Worm (Caenorhabditis elegans) whole organism, young adult: ENCODE measurements around the gene cblc-1.
A peak's percentile ranks its signal among the peaks of the same experiment; 100 is the strongest.

ENCODE experiments used
- B0019.2 ChIP-seq: fragments of 200-800 bp; sonication (Bioruptor generic); conservative IDR thresholded peaks from 2 replicates; pipeline ENCODE4 v1.3.6; 2022; ENCODE audit warnings: missing genetic modification reagents, missing genetic modification characterization, missing compliant biosample characterization
- C06A6.2 ChIP-seq: fragments of 200-800 bp; sonication (Bioruptor generic); conservative IDR thresholded peaks from 2 replicates; pipeline ENCODE4 v1.3.6; 2022; ENCODE audit warnings: missing genetic modification characterization, missing compliant biosample characterization
- C17E4.6 ChIP-seq: fragments of 200-800 bp; sonication (Bioruptor generic); IDR thresholded peaks from 2 replicates; pipeline ENCODE4 v1.3.6; 2022; ENCODE audit warnings: missing genetic modification reagents, missing genetic modification characterization, missing compliant biosample characterization
- F10E7.11 ChIP-seq: sonication (generic microtip); optimal IDR thresholded peaks from 2 replicates; lab custom pipeline; 2017; ENCODE audit warnings: mild to moderate bottlenecking, missing genetic modification characterization, moderate library complexity, missing compliant biosample characterization
- F23B12.7 ChIP-seq: sonication (generic microtip); optimal IDR thresholded peaks from 2 replicates; lab custom pipeline; 2017; ENCODE audit warnings: missing genetic modification characterization, mild to moderate bottlenecking, missing compliant biosample characterization, antibody characterized with exemption, moderate library complexity; ENCODE audit not compliant: insufficient read depth
- F37B4.10 ChIP-seq: fragments of 200-800 bp; sonication (Bioruptor generic); IDR thresholded peaks from 2 replicates; pipeline ENCODE4 v1.3.6; 2022; ENCODE audit warnings: missing genetic modification characterization, missing compliant biosample characterization
- F57A8.1 ChIP-seq: fragments of 200-800 bp; sonication (Bioruptor generic); optimal IDR thresholded peaks from 2 replicates; lab custom pipeline; 2018; ENCODE audit warnings: mild to moderate bottlenecking, missing genetic modification characterization, moderate library complexity, missing compliant biosample characterization
- T07F8.4 ChIP-seq: sonication (generic microtip); optimal IDR thresholded peaks from 2 replicates; lab custom pipeline; 2016; ENCODE audit warnings: mild to moderate bottlenecking, missing genetic modification characterization, moderate library complexity, missing compliant biosample characterization
- aptf-3 ChIP-seq: fragments of 200-800 bp; sonication (Bioruptor generic); IDR thresholded peaks from 2 replicates; pipeline ENCODE4 v1.3.6; 2022; ENCODE audit warnings: missing genetic modification characterization, missing compliant biosample characterization
- bed-1 ChIP-seq: fragments of 200-800 bp; sonication (Bioruptor generic); IDR thresholded peaks from 2 replicates; pipeline ENCODE4 v1.3.6; 2022; ENCODE audit warnings: missing genetic modification reagents, missing genetic modification characterization, missing compliant biosample characterization
- bed-2 ChIP-seq: fragments of 200-800 bp; sonication (Bioruptor generic); IDR thresholded peaks from 2 replicates; pipeline ENCODE4 v1.3.6; 2022; ENCODE audit warnings: missing genetic modification reagents, missing genetic modification characterization, missing compliant biosample characterization
- ccch-3 ChIP-seq: fragments of 200-800 bp; sonication (Bioruptor generic); optimal IDR thresholded peaks from 2 replicates; lab custom pipeline; 2018; ENCODE audit warnings: mild to moderate bottlenecking, missing genetic modification characterization, missing compliant biosample characterization
- cebp-1 ChIP-seq, 2 experiments: fragments of 200-800 bp in 1 of 2; sonication (Bioruptor generic) in 1 of 2; sonication (generic microtip) in 1 of 2; IDR thresholded peaks in 1 of 2; optimal IDR thresholded peaks in 1 of 2; 2 replicates each; pipeline versions ENCODE4 v1.3.6 to Lab custom; 2017 to 2022; ENCODE audit warnings: missing compliant biosample characterization in 2 of 2, missing genetic modification characterization in 2 of 2, mild to moderate bottlenecking in 1 of 2, missing genetic modification reagents in 1 of 2, moderate library complexity in 1 of 2
- cebp-2 ChIP-seq: fragments of 200-800 bp; sonication (Bioruptor generic); IDR thresholded peaks from 2 replicates; pipeline ENCODE4 v1.3.6; 2022; ENCODE audit warnings: missing genetic modification characterization, missing compliant biosample characterization
- ceh-100 ChIP-seq: fragments of 200-800 bp; sonication (Bioruptor generic); IDR thresholded peaks from 2 replicates; pipeline ENCODE4 v1.3.6; 2022; ENCODE audit warnings: missing genetic modification reagents, missing genetic modification characterization, missing compliant biosample characterization
- ceh-40 ChIP-seq: fragments of 200-800 bp; sonication (Bioruptor generic); IDR thresholded peaks from 2 replicates; pipeline ENCODE4 v1.3.6; 2022; ENCODE audit warnings: missing genetic modification characterization, missing compliant biosample characterization
- efl-1 ChIP-seq: fragments of 150-350 bp; optimal IDR thresholded peaks from 2 replicates; lab custom pipeline; 2014; ENCODE audit warnings: missing biosample characterization, missing genetic modification reagents, missing genetic modification characterization
- egrh-3 ChIP-seq: fragments of 200-800 bp; sonication (Bioruptor generic); IDR thresholded peaks from 2 replicates; pipeline ENCODE4 v1.3.6; 2022; ENCODE audit warnings: missing genetic modification reagents, missing genetic modification characterization, missing compliant biosample characterization
- ekl-4 ChIP-seq: fragments of 200-800 bp; sonication (Bioruptor generic); IDR thresholded peaks from 2 replicates; pipeline ENCODE4 v1.3.6; 2022; ENCODE audit warnings: missing genetic modification reagents, missing genetic modification characterization, missing compliant biosample characterization
- fkh-3 ChIP-seq: sonication (generic microtip); optimal IDR thresholded peaks from 2 replicates; lab custom pipeline; 2016; ENCODE audit warnings: mild to moderate bottlenecking, missing genetic modification characterization, missing compliant biosample characterization
- gei-17 ChIP-seq: fragments of 200-800 bp; sonication (Bioruptor generic); optimal IDR thresholded peaks from 2 replicates; lab custom pipeline; 2018; ENCODE audit warnings: mild to moderate bottlenecking, missing genetic modification characterization, missing compliant biosample characterization
- hlh-26 ChIP-seq: fragments of 200-800 bp; sonication (Bioruptor generic); conservative IDR thresholded peaks from 2 replicates; pipeline ENCODE4 v1.3.6; 2022; ENCODE audit warnings: missing genetic modification reagents, missing genetic modification characterization, missing compliant biosample characterization
- hmg-20 ChIP-seq: fragments of 200-800 bp; sonication (Bioruptor generic); IDR thresholded peaks from 2 replicates; pipeline ENCODE4 v1.3.6; 2022; ENCODE audit warnings: missing genetic modification reagents, missing genetic modification characterization, missing compliant biosample characterization
- hsf-1 ChIP-seq: fragments of 200-800 bp; sonication (Bioruptor generic); IDR thresholded peaks from 2 replicates; pipeline ENCODE4 v1.3.6; 2022; ENCODE audit warnings: missing genetic modification reagents, missing genetic modification characterization, missing compliant biosample characterization
- lag-1 ChIP-seq: fragments of 200-800 bp; sonication (Bioruptor generic); IDR thresholded peaks from 2 replicates; pipeline ENCODE4 v1.3.6; 2022; ENCODE audit warnings: missing genetic modification reagents, missing genetic modification characterization, missing compliant biosample characterization
- let-526 ChIP-seq: fragments of 200-800 bp; sonication (Bioruptor generic); IDR thresholded peaks from 2 replicates; pipeline ENCODE4 v1.3.6; 2022; ENCODE audit warnings: missing genetic modification reagents, missing genetic modification characterization, missing compliant biosample characterization
- let-607 ChIP-seq, 2 experiments: fragments of 200-800 bp in 1 of 2; sonication (Bioruptor generic) in 1 of 2; sonication (generic microtip) in 1 of 2; optimal IDR thresholded peaks; 2 replicates each; lab custom pipeline; 2016 to 2018; ENCODE audit warnings: mild to moderate bottlenecking in 2 of 2, missing compliant biosample characterization in 2 of 2, missing genetic modification characterization in 2 of 2, moderate library complexity in 2 of 2, missing genotype in 1 of 2
- lin-26 ChIP-seq: fragments of 200-800 bp; sonication (Bioruptor generic); IDR thresholded peaks from 2 replicates; pipeline ENCODE4 v1.3.6; 2022; ENCODE audit warnings: missing genetic modification reagents, missing genetic modification characterization, missing compliant biosample characterization
- lin-54 ChIP-seq: fragments of 200-800 bp; sonication (Bioruptor generic); optimal IDR thresholded peaks from 2 replicates; lab custom pipeline; 2018; ENCODE audit warnings: mild to moderate bottlenecking, missing genetic modification characterization, missing compliant biosample characterization
- lsy-27 ChIP-seq: sonication (generic microtip); optimal IDR thresholded peaks from 2 replicates; lab custom pipeline; 2017; ENCODE audit warnings: missing genetic modification characterization, mild to moderate bottlenecking, missing compliant biosample characterization, antibody characterized with exemption, missing genotype, borderline replicate concordance; ENCODE audit not compliant: insufficient read depth
- madf-10 ChIP-seq: sonication (generic microtip); optimal IDR thresholded peaks from 2 replicates; lab custom pipeline; 2016; ENCODE audit warnings: mild to moderate bottlenecking, missing genetic modification characterization, missing compliant biosample characterization
- mel-28 ChIP-seq: sonication (generic microtip); optimal IDR thresholded peaks from 2 replicates; lab custom pipeline; 2016; ENCODE audit warnings: borderline replicate concordance, mild to moderate bottlenecking, missing genetic modification characterization, missing compliant biosample characterization
- nhr-80 ChIP-seq: sonication (generic microtip); optimal IDR thresholded peaks from 2 replicates; lab custom pipeline; 2016; ENCODE audit warnings: missing genetic modification characterization, missing compliant biosample characterization
- pbrm-1 ChIP-seq: fragments of 200-800 bp; sonication (Bioruptor generic); IDR thresholded peaks from 2 replicates; pipeline ENCODE4 v1.3.6; 2022; ENCODE audit warnings: missing genetic modification reagents, missing genetic modification characterization, missing compliant biosample characterization
- pha-4 ChIP-seq: fragments of 150-350 bp; sonication (generic microtip); optimal IDR thresholded peaks from 2 replicates; lab custom pipeline; 2014; ENCODE audit warnings: missing biosample characterization, missing genetic modification reagents, missing genetic modification characterization
- rcor-1 ChIP-seq: fragments of 200-800 bp; sonication (Bioruptor generic); IDR thresholded peaks from 2 replicates; pipeline ENCODE4 v1.3.6; 2022; ENCODE audit warnings: missing genetic modification reagents, missing genetic modification characterization, missing compliant biosample characterization
- rec-8 ChIP-seq, 2 experiments: sonication (generic microtip); optimal IDR thresholded peaks; 2 replicates each; lab custom pipeline; 2016; ENCODE audit warnings: mild to moderate bottlenecking in 2 of 2, missing genetic modification characterization in 2 of 2, missing genetic modification reagents in 2 of 2, missing genotype in 2 of 2, missing biosample characterization in 1 of 2, missing compliant biosample characterization in 1 of 2, moderate library complexity in 1 of 2
- rpc-1 ChIP-seq, 2 experiments: fragments of 150-350 bp in 1 of 2; sonication (generic microtip) in 1 of 2; optimal IDR thresholded peaks; 2 replicates each; lab custom pipeline; 2014 to 2018; ENCODE audit warnings: missing biosample characterization in 1 of 2, missing genetic modification characterization in 1 of 2, missing genetic modification reagents in 1 of 2, missing genotype in 1 of 2
- sea-2 ChIP-seq: fragments of 200-800 bp; sonication (Bioruptor generic); IDR thresholded peaks from 2 replicates; pipeline ENCODE4 v1.3.6; 2022; ENCODE audit warnings: missing genetic modification characterization, missing compliant biosample characterization
- tlf-1 ChIP-seq: fragments of 200-800 bp; sonication (Bioruptor generic); optimal IDR thresholded peaks from 2 replicates; lab custom pipeline; 2018; ENCODE audit warnings: mild to moderate bottlenecking, missing genetic modification characterization, missing compliant biosample characterization
- zfh-2 ChIP-seq: fragments of 200-800 bp; sonication (Bioruptor generic); conservative IDR thresholded peaks from 2 replicates; pipeline ENCODE4 v1.3.6; 2022; ENCODE audit warnings: missing genetic modification reagents, missing genetic modification characterization, missing compliant biosample characterization
- ztf-22 ChIP-seq: fragments of 200-800 bp; sonication (Bioruptor generic); optimal IDR thresholded peaks from 2 replicates; lab custom pipeline; 2018; ENCODE audit warnings: mild to moderate bottlenecking, missing genetic modification characterization, moderate library complexity, missing compliant biosample characterization
- ztf-25 ChIP-seq: fragments of 200-800 bp; sonication (Bioruptor generic); IDR thresholded peaks from 2 replicates; pipeline ENCODE4 v1.3.6; 2022; ENCODE audit warnings: missing genetic modification reagents, missing genetic modification characterization, missing compliant biosample characterization
- ztf-3 ChIP-seq: fragments of 200-800 bp; sonication (Bioruptor generic); optimal IDR thresholded peaks from 2 replicates; lab custom pipeline; 2018; ENCODE audit warnings: mild to moderate bottlenecking, missing genetic modification characterization, missing compliant biosample characterization
- ztf-6 ChIP-seq: fragments of 200-800 bp; sonication (Bioruptor generic); IDR thresholded peaks from 2 replicates; pipeline ENCODE4 v1.3.6; 2022; ENCODE audit warnings: missing genetic modification reagents, missing genetic modification characterization, missing compliant biosample characterization

Gene cblc-1

ce11 chrII:4942829-4943228, 1.9 kb upstream of the cblc-1 start:
- TF ChIP-seq B0019.2 (no peak), lag-1 (GFP tag; lab: Robert Waterston, UW) (no peak), F37B4.10 (GFP tag; lab: Robert Waterston, UW) (no peak), nhr-80 (peak; percentile 21), rec-8 (tag; optimal IDR thresholded peaks at IDR 0.05; lab: Kevin White, UChicago) (no peak), pbrm-1 (no peak), let-607 (tag; optimal IDR thresholded peaks at IDR 0.05; lab: Kevin White, UChicago) (no peak), ztf-3 (GFP tag; lab: Kevin White, UChicago) (no peak)

- TF ChIP-seq ztf-6 (no peak), rcor-1 (peak; percentile 56; the same call in 1 of the 2 replicates), ekl-4 (GFP tag; lab: Robert Waterston, UW) (peak; percentile 59; the same call in 1 of the 2 replicates), hsf-1 (peak; percentile 32; the same call in 1 of the 2 replicates), aptf-3 (GFP tag; lab: Robert Waterston, UW) (peak; percentile 85; the same call in 1 of the 2 replicates), zfh-2 (peak; percentile 83), madf-10 (no peak), pha-4 (tag; lab: Kevin White, UChicago) (no peak), fkh-3 (tag; lab: Kevin White, UChicago) (peak; percentile 78), T07F8.4 (peak; percentile 58), F10E7.11 (peak; percentile 52), ceh-100 (GFP tag; lab: Robert Waterston, UW) (peak; percentile 33; the same call in 1 of the 2 replicates), cebp-2 (GFP tag; lab: Robert Waterston, UW) (peak; percentile 87), tlf-1 (no peak), F37B4.10 (GFP tag; lab: Robert Waterston, UW) (no peak), rpc-1 (optimal IDR thresholded peaks at IDR 0.05; lab: Kevin White, UChicago) (peak; percentile 73), rpc-1 (tag; optimal IDR thresholded peaks at IDR 0.05; lab: Kevin White, UChicago) (peak; percentile 77), ztf-22 (no peak), bed-1 (GFP tag; lab: Robert Waterston, UW) (0 out of 2 replicates have a peak, but pooled peaks have one; percentile 38), ceh-40 (GFP tag; lab: Robert Waterston, UW) (no peak), gei-17 (peak; percentile 21), lin-54 (GFP tag; lab: Kevin White, UChicago) (peak; percentile 66), efl-1 (GFP tag; lab: Kevin White, UChicago) (no peak), ztf-25 (no peak), bed-2 (GFP tag; lab: Robert Waterston, UW) (no peak), F23B12.7 (tag; lab: Kevin White, UChicago) (peak; percentile 38), sea-2 (no peak), egrh-3 (GFP tag; lab: Robert Waterston, UW) (no peak), F57A8.1 (GFP tag; lab: Kevin White, UChicago) (no peak), rec-8 (tag; optimal IDR thresholded peaks at IDR 0.05; lab: Kevin White, UChicago) (peak; percentile 53 to 78), let-526 (GFP tag; lab: Robert Waterston, UW) (peak; percentile 74; the same call in 1 of the 2 replicates), lin-26 (GFP tag; lab: Robert Waterston, UW) (peak; percentile 92), ccch-3 (no peak), C17E4.6 (GFP tag; lab: Robert Waterston, UW) (no peak), mel-28 (tag; lab: Kevin White, UChicago) (no peak), C06A6.2 (GFP tag; lab: Robert Waterston, UW) (no peak; the same call in 1 of the 2 replicates), hlh-26 (GFP tag; lab: Robert Waterston, UW) (no peak), cebp-1 (GFP tag; IDR thresholded peaks at IDR 0.05; lab: Robert Waterston, UW) (no peak), cebp-1 (tag; optimal IDR thresholded peaks at IDR 0.05; lab: Kevin White, UChicago) (peak; percentile 60), hmg-20 (GFP tag; lab: Robert Waterston, UW) (peak; percentile 15; the same call in 1 of the 2 replicates), lsy-27 (tag; lab: Kevin White, UChicago) (no peak)
Observed at ce11 chrII:4942397-4942796, 1.4 kb upstream of the cblc-1 start.
